Worm (Caenorhabditis elegans) whole organism, mixed stage, embryonic: ENCODE measurements around the gene mig-39.

Experiments used
- bed-3 ChIP-seq: fragments of 200-800 bp; sonication (Bioruptor generic); optimal IDR thresholded peaks from 3 replicates; lab custom pipeline; 2018; ENCODE audit warnings: mild to moderate bottlenecking, missing genetic modification characterization, moderate library complexity, missing compliant biosample characterization
- blmp-1 ChIP-seq: fragments of 150-350 bp; optimal IDR thresholded peaks from 2 replicates; lab custom pipeline; 2014; ENCODE audit warnings: missing biosample characterization, missing genetic modification characterization
- ceh-39 ChIP-seq: fragments of 150-350 bp; optimal IDR thresholded peaks from 2 replicates; lab custom pipeline; 2014; ENCODE audit warnings: missing biosample characterization, missing genetic modification characterization
- ceh-43 ChIP-seq: fragments of 200-800 bp; sonication (Bioruptor generic); optimal IDR thresholded peaks from 2 replicates; lab custom pipeline; 2018; ENCODE audit warnings: mild to moderate bottlenecking, missing genetic modification characterization, moderate library complexity, missing compliant biosample characterization
- ceh-83 ChIP-seq: fragments of 200-800 bp; sonication (Bioruptor generic); optimal IDR thresholded peaks from 2 replicates; lab custom pipeline; 2018; ENCODE audit warnings: mild to moderate bottlenecking, missing genetic modification characterization, missing compliant biosample characterization
- ces-1 ChIP-seq: fragments of 150-350 bp; optimal IDR thresholded peaks from 2 replicates; lab custom pipeline; 2014; ENCODE audit warnings: missing biosample characterization, missing genetic modification reagents, missing genetic modification characterization
- cnd-1 ChIP-seq: fragments of 200-800 bp; sonication (Bioruptor generic); optimal IDR thresholded peaks from 2 replicates; lab custom pipeline; 2018; ENCODE audit warnings: mild to moderate bottlenecking, missing genetic modification characterization, missing compliant biosample characterization
- drap-1 ChIP-seq: fragments of 200-800 bp; sonication (Bioruptor generic); optimal IDR thresholded peaks from 3 replicates; lab custom pipeline; 2018; ENCODE audit warnings: mild to moderate bottlenecking, missing genetic modification characterization, missing compliant biosample characterization
- elt-1 ChIP-seq: sonication (generic microtip); optimal IDR thresholded peaks from 2 replicates; lab custom pipeline; 2017; ENCODE audit warnings: missing genetic modification characterization, mild to moderate bottlenecking, missing compliant biosample characterization, antibody characterized with exemption, moderate library complexity, borderline replicate concordance; ENCODE audit not compliant: insufficient read depth
- elt-3 ChIP-seq: fragments of 150-350 bp; optimal IDR thresholded peaks from 2 replicates; lab custom pipeline; 2014; ENCODE audit warnings: missing biosample characterization, missing genetic modification characterization
- flh-1 ChIP-seq: fragments of 200-800 bp; sonication (Bioruptor generic); optimal IDR thresholded peaks from 2 replicates; lab custom pipeline; 2018; ENCODE audit warnings: mild to moderate bottlenecking, missing genetic modification characterization, moderate library complexity, missing compliant biosample characterization
- ham-2 ChIP-seq: fragments of 200-800 bp; sonication (Bioruptor generic); optimal IDR thresholded peaks from 2 replicates; lab custom pipeline; 2018; ENCODE audit warnings: mild to moderate bottlenecking, missing genetic modification characterization, missing compliant biosample characterization
- hlh-1 ChIP-seq: fragments of 150-350 bp; optimal IDR thresholded peaks from 2 replicates; lab custom pipeline; 2014; ENCODE audit warnings: missing biosample characterization, missing genetic modification reagents, missing genetic modification characterization
- lin-32 ChIP-seq: fragments of 200-800 bp; sonication (Bioruptor generic); optimal IDR thresholded peaks from 2 replicates; lab custom pipeline; 2018; ENCODE audit warnings: mild to moderate bottlenecking, missing genetic modification characterization, missing compliant biosample characterization
- lsy-2 ChIP-seq: fragments of 150-350 bp; optimal IDR thresholded peaks from 2 replicates; lab custom pipeline; 2014; ENCODE audit warnings: missing biosample characterization, missing genetic modification characterization
- mab-5 ChIP-seq: fragments of 150-350 bp; optimal IDR thresholded peaks from 2 replicates; lab custom pipeline; 2014; ENCODE audit warnings: missing biosample characterization, missing genetic modification characterization
- mep-1 ChIP-seq: fragments of 150-350 bp; optimal IDR thresholded peaks from 2 replicates; lab custom pipeline; 2017; ENCODE audit warnings: missing biosample characterization, missing genetic modification reagents, missing genetic modification characterization, inconsistent platforms
- mls-2 ChIP-seq: sonication (generic microtip); optimal IDR thresholded peaks from 2 replicates; lab custom pipeline; 2016; ENCODE audit warnings: mild to moderate bottlenecking, missing genetic modification characterization, moderate library complexity, missing compliant biosample characterization
- nhr-12 ChIP-seq: fragments of 150-350 bp; optimal IDR thresholded peaks from 2 replicates; lab custom pipeline; 2014; ENCODE audit warnings: missing biosample characterization, missing genetic modification characterization
- nhr-2 ChIP-seq: fragments of 150-350 bp; optimal IDR thresholded peaks from 2 replicates; lab custom pipeline; 2014; ENCODE audit warnings: missing biosample characterization, missing genetic modification characterization
- nhr-28 ChIP-seq: fragments of 150-350 bp; optimal IDR thresholded peaks from 2 replicates; lab custom pipeline; 2014; ENCODE audit warnings: missing biosample characterization, missing genetic modification characterization
- nhr-76 ChIP-seq: sonication (generic microtip); optimal IDR thresholded peaks from 2 replicates; lab custom pipeline; 2017; ENCODE audit warnings: missing biosample characterization, missing genetic modification characterization
- pha-4 ChIP-seq: fragments of 150-350 bp; optimal IDR thresholded peaks from 2 replicates; lab custom pipeline; 2018; ENCODE audit warnings: missing biosample characterization, missing genetic modification reagents, missing genetic modification characterization
- sem-2 ChIP-seq: fragments of 200-800 bp; sonication (Bioruptor generic); optimal IDR thresholded peaks from 2 replicates; lab custom pipeline; 2018; ENCODE audit warnings: mild to moderate bottlenecking, missing genetic modification characterization, missing compliant biosample characterization
- snpc-4 ChIP-seq: fragments of 150-350 bp; optimal IDR thresholded peaks from 2 replicates; lab custom pipeline; 2014; ENCODE audit warnings: missing biosample characterization, missing genetic modification characterization
- sptf-1 ChIP-seq: sonication (generic microtip); optimal IDR thresholded peaks from 2 replicates; lab custom pipeline; 2017; ENCODE audit warnings: mild to moderate bottlenecking, missing genetic modification characterization, moderate library complexity, missing compliant biosample characterization
- tbx-8 ChIP-seq: fragments of 200-800 bp; sonication (Bioruptor generic); optimal IDR thresholded peaks from 2 replicates; lab custom pipeline; 2018; ENCODE audit warnings: mild to moderate bottlenecking, missing genetic modification characterization, moderate library complexity, missing compliant biosample characterization
- unc-120 ChIP-seq: sonication (generic microtip); optimal IDR thresholded peaks from 2 replicates; lab custom pipeline; 2017; ENCODE audit warnings: missing genetic modification characterization, missing compliant biosample characterization; ENCODE audit not compliant: poor library complexity, severe bottlenecking
- unc-39 ChIP-seq: fragments of 150-350 bp; optimal IDR thresholded peaks from 2 replicates; lab custom pipeline; 2014; ENCODE audit warnings: missing biosample characterization, missing genetic modification characterization
- unc-62 ChIP-seq: fragments of 150-350 bp; optimal IDR thresholded peaks from 2 replicates; lab custom pipeline; 2014; ENCODE audit warnings: missing biosample characterization, missing genetic modification reagents, missing genetic modification characterization
- zip-8 ChIP-seq: fragments of 150-350 bp; optimal IDR thresholded peaks from 2 replicates; lab custom pipeline; 2014; ENCODE audit warnings: missing biosample characterization, missing genetic modification characterization
- ztf-11 ChIP-seq: fragments of 150-350 bp; optimal IDR thresholded peaks from 2 replicates; lab custom pipeline; 2014; ENCODE audit warnings: missing biosample characterization, missing genetic modification characterization

The mig-39 gene

DNA sequence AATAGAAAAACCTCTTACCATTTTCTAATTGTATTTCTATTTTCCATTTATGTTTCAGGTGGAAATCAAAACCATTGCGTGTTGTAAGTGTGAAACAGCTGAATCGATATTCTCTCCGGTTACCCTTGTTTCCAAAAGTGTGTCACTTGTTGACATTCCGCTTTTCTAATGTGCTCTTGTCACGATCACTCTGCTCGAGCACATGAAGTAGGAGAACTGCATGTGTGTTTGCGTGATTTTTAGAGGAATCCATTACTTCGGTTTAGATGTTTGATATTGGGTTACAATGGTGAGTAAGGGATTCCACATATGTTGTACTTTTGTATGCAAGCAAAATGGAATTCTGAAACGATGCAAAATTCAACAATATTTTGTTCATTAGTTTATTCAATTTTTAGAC, 16.3 kb upstream of the mig-39 start:
- no peak for TF ChIP-seq nhr-76
- TF ChIP-seq, all 35 proteins: peak for 0

DNA sequence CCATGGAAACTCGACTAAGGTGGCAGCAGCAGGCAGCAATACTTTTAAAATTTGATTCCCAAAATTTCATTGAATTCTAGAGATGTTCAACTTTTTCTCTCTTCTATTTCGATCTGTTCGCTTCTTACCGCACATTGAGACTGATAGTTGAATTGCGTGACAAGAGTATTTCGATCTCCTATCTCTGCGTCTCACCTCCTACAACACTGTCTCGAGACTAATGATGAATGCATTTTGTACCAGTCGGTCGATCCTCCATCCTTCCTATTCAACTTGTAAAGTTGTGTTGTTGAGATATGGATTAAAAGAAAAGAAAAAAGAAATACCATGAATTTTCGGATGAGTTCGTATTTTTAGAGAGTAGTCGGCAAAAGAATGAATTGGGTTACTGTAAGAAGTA, 15.7 kb upstream of the mig-39 start:
- TF ChIP-seq ham-2, result no peak

DNA sequence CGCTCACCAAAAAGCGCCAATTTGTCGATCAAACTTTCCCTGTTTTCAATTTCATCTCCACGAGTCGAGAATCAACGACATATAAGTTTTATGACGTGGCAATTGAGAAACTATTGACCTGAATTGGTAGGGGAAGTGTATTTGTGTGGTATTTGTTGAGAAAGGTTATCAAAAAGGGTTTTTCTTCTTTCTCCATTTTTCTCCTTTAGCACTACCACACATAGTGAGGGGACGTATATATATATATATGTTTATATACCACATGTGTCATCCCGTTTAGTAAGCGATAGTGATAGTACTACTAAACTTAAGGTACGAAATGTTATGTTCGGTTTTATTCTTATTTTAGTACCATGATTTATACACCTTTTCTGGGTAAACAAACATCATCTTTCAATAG, 9.2 kb upstream of the mig-39 start:
- TF ChIP-seq unc-120 (tag; lab: Kevin White, UChicago), result no peak
- no peak for TF ChIP-seq ceh-43
- no peak for TF ChIP-seq nhr-2 (tag; lab: Kevin White, UChicago)
- TF ChIP-seq, all 35 proteins: peak for 0

DNA sequence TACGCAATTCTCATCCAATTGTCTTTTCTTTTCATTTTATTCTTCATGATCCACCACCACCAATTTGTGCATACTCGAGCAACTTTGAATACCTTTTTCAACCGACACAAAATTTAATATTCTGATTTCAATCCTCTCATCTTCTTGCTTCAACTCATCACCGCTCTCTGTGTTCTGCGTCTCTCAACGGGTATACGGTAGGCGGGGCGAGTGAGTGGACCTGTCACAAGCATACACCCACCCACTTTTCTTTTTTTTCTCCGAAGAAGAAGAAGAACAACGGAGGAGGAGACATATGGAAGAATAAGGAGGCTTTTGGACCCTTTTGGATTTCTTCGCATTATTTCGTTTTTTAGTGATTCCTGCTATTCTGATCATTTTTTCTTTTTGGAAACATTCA, 5.4 kb upstream of the mig-39 start:
- TF ChIP-seq nhr-28 (tag; lab: Kevin White, UChicago), result no peak
- TF ChIP-seq unc-62, result peak; percentile 42
- TF ChIP-seq ztf-11 (tag; lab: Kevin White, UChicago), result no peak
- no peak for TF ChIP-seq mep-1
- no peak for TF ChIP-seq ces-1 (GFP tag; lab: Kevin White, UChicago)
- TF ChIP-seq snpc-4 (tag; lab: Kevin White, UChicago), result no peak
- peak; percentile 92 for TF ChIP-seq lsy-2 (tag; lab: Kevin White, UChicago)
- TF ChIP-seq unc-39 (tag; lab: Kevin White, UChicago), result no peak
- TF ChIP-seq nhr-76, result no peak
- no peak for TF ChIP-seq cnd-1 (tag; lab: Kevin White, UChicago)
- no peak for TF ChIP-seq nhr-2 (tag; lab: Kevin White, UChicago)
- no peak for TF ChIP-seq ham-2
- TF ChIP-seq mls-2, result no peak
- TF ChIP-seq nhr-12 (tag; lab: Kevin White, UChicago), result no peak

DNA sequence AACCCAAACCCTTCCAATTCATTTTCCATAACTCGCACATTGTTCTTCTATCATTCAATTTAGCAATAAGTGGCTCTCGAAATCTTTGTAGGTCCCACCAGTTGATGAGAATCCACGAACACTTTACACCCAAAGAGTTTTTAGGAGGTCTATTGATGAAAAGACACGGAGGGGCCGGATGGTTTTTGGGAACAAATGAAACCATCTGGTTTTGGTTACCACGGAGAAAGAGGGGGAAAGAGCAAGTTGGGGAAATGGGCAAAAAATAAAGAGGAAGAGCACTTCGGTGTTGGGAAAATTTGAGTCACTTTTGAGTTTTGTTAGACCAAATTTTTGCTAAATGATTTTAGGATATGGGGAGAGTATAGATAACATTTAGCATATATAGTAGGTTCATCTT, 685 bp downstream of the mig-39 start:
- TF ChIP-seq nhr-76, result no peak
- TF ChIP-seq unc-62, result no peak
- TF ChIP-seq ceh-39 (tag; lab: Kevin White, UChicago), result no peak
- no peak for TF ChIP-seq blmp-1
- TF ChIP-seq zip-8 (tag; lab: Kevin White, UChicago), result no peak
- no peak for TF ChIP-seq lin-32 (GFP tag; lab: Kevin White, UChicago)
- TF ChIP-seq lsy-2 (tag; lab: Kevin White, UChicago), result no peak
- no peak for TF ChIP-seq elt-3
- TF ChIP-seq unc-120 (tag; lab: Kevin White, UChicago), result no peak
- TF ChIP-seq unc-39 (tag; lab: Kevin White, UChicago), result no peak
- TF ChIP-seq nhr-2 (tag; lab: Kevin White, UChicago), result no peak
- no peak for TF ChIP-seq nhr-28 (tag; lab: Kevin White, UChicago)

DNA sequence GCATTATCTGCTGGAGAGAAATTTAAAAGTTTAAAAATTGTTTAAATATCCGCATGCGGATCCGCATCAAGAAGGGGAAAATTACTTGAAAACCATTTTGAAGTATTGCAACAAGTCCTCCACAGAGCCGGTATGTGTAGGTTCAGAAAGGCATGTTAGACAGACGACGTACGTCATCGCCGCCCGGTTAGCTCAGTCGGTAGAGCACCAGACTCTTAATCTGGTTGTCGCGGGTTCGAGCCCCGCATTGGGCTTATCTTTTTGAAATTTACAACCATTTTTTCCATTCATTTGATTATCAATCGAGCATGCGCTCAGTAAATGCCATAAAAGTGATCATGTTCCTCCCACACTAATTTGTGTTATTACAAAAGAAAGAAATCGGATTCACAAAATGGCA, 6.5 kb downstream of the mig-39 start:
- no peak for TF ChIP-seq elt-1 (tag; lab: Kevin White, UChicago)
- TF ChIP-seq ham-2, result no peak
- TF ChIP-seq ztf-11 (tag; lab: Kevin White, UChicago), result no peak
- TF ChIP-seq sem-2 (GFP tag; lab: Kevin White, UChicago), result no peak
- no peak for TF ChIP-seq tbx-8 (GFP tag; lab: Kevin White, UChicago)
- TF ChIP-seq ceh-39 (tag; lab: Kevin White, UChicago), result no peak
- no peak for TF ChIP-seq pha-4 (tag; lab: Kevin White, UChicago)
- TF ChIP-seq unc-62, result no peak
- no peak for TF ChIP-seq ces-1 (GFP tag; lab: Kevin White, UChicago)
- TF ChIP-seq mls-2, result no peak
- no peak for TF ChIP-seq nhr-12 (tag; lab: Kevin White, UChicago)
- no peak for TF ChIP-seq ceh-43
- no peak for TF ChIP-seq blmp-1
- no peak for TF ChIP-seq hlh-1

DNA sequence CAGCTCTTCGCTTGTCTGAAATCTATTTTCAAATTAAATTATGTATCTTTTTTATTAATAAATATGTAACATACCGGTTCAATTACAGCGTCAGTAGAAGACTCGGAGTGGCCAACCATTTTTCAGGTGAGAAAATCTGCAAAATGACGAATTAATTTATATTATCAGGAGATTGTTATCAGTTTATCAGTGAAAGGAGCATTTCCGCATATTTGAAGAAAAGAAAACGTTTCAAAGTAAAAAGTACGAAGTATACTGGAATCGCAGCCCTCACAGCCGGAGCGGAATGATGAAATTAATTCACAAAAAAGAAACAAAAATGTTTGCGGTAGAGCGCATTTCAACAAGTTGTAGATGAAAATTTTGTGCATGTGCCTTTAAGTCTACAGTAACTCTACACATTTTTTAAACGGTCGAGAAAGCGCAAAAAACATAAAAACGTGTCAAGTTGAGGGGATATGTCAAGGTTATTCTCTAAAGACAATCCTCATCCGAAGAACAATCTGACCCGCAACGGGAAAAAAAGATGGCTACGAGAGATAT, 12.6 kb downstream of the mig-39 start:
- TF ChIP-seq mab-5 (tag; lab: Kevin White, UChicago) (no peak), bed-3 (no peak), ceh-83 (GFP tag; lab: Kevin White, UChicago) (no peak), ceh-43 (no peak), sem-2 (GFP tag; lab: Kevin White, UChicago) (no peak), ztf-11 (tag; lab: Kevin White, UChicago) (no peak), unc-39 (tag; lab: Kevin White, UChicago) (no peak), ceh-39 (tag; lab: Kevin White, UChicago) (no peak), elt-3 (no peak), tbx-8 (GFP tag; lab: Kevin White, UChicago) (no peak), unc-62 (no peak), sptf-1 (tag; lab: Kevin White, UChicago) (no peak), drap-1 (no peak), nhr-76 (no peak), flh-1 (GFP tag; lab: Kevin White, UChicago) (no peak), pha-4 (tag; lab: Kevin White, UChicago) (no peak), zip-8 (tag; lab: Kevin White, UChicago) (no peak), elt-1 (tag; lab: Kevin White, UChicago) (no peak)
